Worm (Caenorhabditis elegans): ENCODE results near the gene F56C9.8.

Gene F56C9.8

DNA sequence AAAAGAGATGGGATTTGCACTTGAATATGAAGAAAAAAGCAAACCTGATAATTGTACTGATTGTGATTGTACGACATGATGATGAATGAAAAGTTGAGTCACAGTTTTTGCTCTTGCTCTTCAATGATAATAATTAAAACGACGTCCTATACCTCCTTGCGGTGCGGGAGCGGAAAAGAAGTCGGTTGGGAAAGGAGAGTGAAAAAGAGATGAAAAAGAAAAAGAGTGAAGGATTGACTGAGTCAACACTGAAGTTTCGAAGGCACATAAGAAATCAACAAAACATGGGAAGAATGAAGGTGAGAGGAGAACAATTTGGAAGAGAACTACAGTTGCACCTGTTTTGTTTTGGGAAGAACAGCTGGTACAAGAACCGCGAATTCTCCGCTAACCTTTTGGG lies at the start of gene F56C9.8:
Gene F56C9.8 (minus strand): TSS at position 120 of the 400 bp plus-strand sequence.
- TF ChIP-seq ceh-19 (GFP tag; optimal IDR thresholded peaks at IDR 0.05) (no peak), unc-3 (GFP tag; conservative IDR thresholded peaks at IDR 0.05) (no peak), unc-3 (tag; optimal IDR thresholded peaks at IDR 0.05) (no peak), ama-1 (optimal IDR thresholded peaks at IDR 0.05) (no peak), ceh-6 (GFP tag; optimal IDR thresholded peaks at IDR 0.05) (no peak), hlh-15 (tag; optimal IDR thresholded peaks at IDR 0.05) (no peak), dmd-4 (tag; optimal IDR thresholded peaks at IDR 0.05; ENCODE audit: borderline replicate concordance) (no peak), nhr-11 (tag; optimal IDR thresholded peaks at IDR 0.05) (no peak), ref-2 (tag; optimal IDR thresholded peaks at IDR 0.05) (no peak), ceh-45 (GFP tag; IDR thresholded peaks at IDR 0.05) (no peak)

- TF ChIP-seq unc-3 (GFP tag; conservative IDR thresholded peaks at IDR 0.05) (no peak), unc-3 (tag; optimal IDR thresholded peaks at IDR 0.05) (no peak), ceh-19 (GFP tag; optimal IDR thresholded peaks at IDR 0.05) (no peak), nfya-1 (tag; optimal IDR thresholded peaks at IDR 0.05) (no peak), hlh-30 (tag; optimal IDR thresholded peaks at IDR 0.05; ENCODE audit: insufficient read depth) (no peak), ceh-34 (tag; optimal IDR thresholded peaks at IDR 0.05) (no peak), ceh-18 (tag; optimal IDR thresholded peaks at IDR 0.05) (no peak), ceh-45 (GFP tag; IDR thresholded peaks at IDR 0.05) (no peak), ceh-9 (tag; optimal IDR thresholded peaks at IDR 0.05) (no peak), ceh-22 (tag; optimal IDR thresholded peaks at IDR 0.05) (no peak), ahr-1 (tag; optimal IDR thresholded peaks at IDR 0.05) (no peak), C38D4.7 (GFP tag; optimal IDR thresholded peaks at IDR 0.05) (no peak), sox-4 (tag; optimal IDR thresholded peaks at IDR 0.05) (no peak), eyg-1 (tag; optimal IDR thresholded peaks at IDR 0.05) (no peak), unc-55 (GFP tag; optimal IDR thresholded peaks at IDR 0.05) (no peak), lin-11 (tag; optimal IDR thresholded peaks at IDR 0.05) (no peak), unc-42 (tag; optimal IDR thresholded peaks at IDR 0.05) (no peak), ref-2 (tag; optimal IDR thresholded peaks at IDR 0.05) (no peak), che-1 (tag; optimal IDR thresholded peaks at IDR 0.05) (no peak), nhr-232 (tag; optimal IDR thresholded peaks at IDR 0.05) (no peak)
These were observed 47.9 kb upstream of the F56C9.8 start, which contains the start of the genes T20B12.5 and T20B12.4 for ce11 chrIII:7367012-7367760. T20B12.5 (minus strand) TSS chrIII:7367112. T20B12.4 (plus strand) TSS chrIII:7367710.

- TF ChIP-seq pha-4 (tag; optimal IDR thresholded peaks at IDR 0.05) (no peak), ceh-9 (tag; optimal IDR thresholded peaks at IDR 0.05) (no peak), sox-4 (tag; optimal IDR thresholded peaks at IDR 0.05) (no peak), nfya-1 (tag; optimal IDR thresholded peaks at IDR 0.05) (no peak), ceh-18 (tag; optimal IDR thresholded peaks at IDR 0.05) (no peak), tbx-2 (tag; optimal IDR thresholded peaks at IDR 0.05) (no peak), fax-1 (tag; optimal IDR thresholded peaks at IDR 0.05) (no peak), K09A11.1 (tag; optimal IDR thresholded peaks at IDR 0.05; ENCODE audit: insufficient read depth) (no peak), unc-55 (GFP tag; optimal IDR thresholded peaks at IDR 0.05) (no peak), hlh-6 (tag; optimal IDR thresholded peaks at IDR 0.05) (no peak), hlh-30 (tag; optimal IDR thresholded peaks at IDR 0.05; ENCODE audit: insufficient read depth) (no peak), hlh-13 (GFP tag; optimal IDR thresholded peaks at IDR 0.05) (no peak), sdc-2 (tag; optimal IDR thresholded peaks at IDR 0.05) (no peak), unc-42 (tag; optimal IDR thresholded peaks at IDR 0.05) (no peak), nhr-11 (tag; optimal IDR thresholded peaks at IDR 0.05) (no peak), T23F11.4 (GFP tag; optimal IDR thresholded peaks at IDR 0.05) (no peak), ceh-31 (tag; optimal IDR thresholded peaks at IDR 0.05) (no peak)
These were observed 46.3 kb upstream of the F56C9.8 start, which contains the start of gene F08F8.11 for ce11 chrIII:7365602-7366001. F08F8.11 (plus strand) TSS chrIII:7365902.

ce11 chrIII:7359037-7359548 lies 39.8 kb upstream of the F56C9.8 start, which contains the start of the genes eco-1 and hmgr-1:
eco-1 (minus strand) TSS chrIII:7359095.
hmgr-1 (plus strand) TSS chrIII:7359498.
- TF ChIP-seq pax-1 (tag; optimal IDR thresholded peaks at IDR 0.05) (no peak), ahr-1 (tag; optimal IDR thresholded peaks at IDR 0.05) (no peak), ceh-2 (tag; optimal IDR thresholded peaks at IDR 0.05) (no peak), elt-2 (tag; optimal IDR thresholded peaks at IDR 0.05) (no peak), pqm-1 (tag; optimal IDR thresholded peaks at IDR 0.05) (no peak), unc-42 (tag; optimal IDR thresholded peaks at IDR 0.05) (peak; percentile 55), K02D7.2 (tag; optimal IDR thresholded peaks at IDR 0.05) (no peak), C38D4.7 (GFP tag; optimal IDR thresholded peaks at IDR 0.05) (no peak)

All from whole organism, late embryonic.